Worm (Caenorhabditis elegans) whole organism, young adult: ENCODE results near the gene C17C3.15.

Experiments used
- B0336.3 ChIP-seq: fragments of 200-800 bp; sonication (Bioruptor generic); IDR thresholded peaks from 2 replicates; pipeline ENCODE4 v1.3.6; 2022; ENCODE audit warnings: missing genetic modification characterization, missing compliant biosample characterization
- F22D6.2 ChIP-seq: sonication (generic microtip); optimal IDR thresholded peaks from 2 replicates; lab custom pipeline; 2016; ENCODE audit warnings: mild to moderate bottlenecking, missing genetic modification characterization, missing compliant biosample characterization
- F39B2.1 ChIP-seq: fragments of 200-800 bp; sonication (Bioruptor generic); IDR thresholded peaks from 2 replicates; pipeline ENCODE4 v1.3.6; 2022; ENCODE audit warnings: missing genetic modification reagents, missing genetic modification characterization, missing compliant biosample characterization
- F49E8.2 ChIP-seq: sonication (generic microtip); optimal IDR thresholded peaks from 3 replicates; lab custom pipeline; 2017; ENCODE audit warnings: missing genetic modification characterization, mild to moderate bottlenecking, missing compliant biosample characterization, antibody characterized with exemption, moderate library complexity; ENCODE audit not compliant: insufficient read depth
- F57A8.1 ChIP-seq: fragments of 200-800 bp; sonication (Bioruptor generic); optimal IDR thresholded peaks from 2 replicates; lab custom pipeline; 2018; ENCODE audit warnings: mild to moderate bottlenecking, missing genetic modification characterization, moderate library complexity, missing compliant biosample characterization
- K11D2.4 ChIP-seq: fragments of 200-800 bp; sonication (Bioruptor generic); IDR thresholded peaks from 2 replicates; pipeline ENCODE4 v1.3.6; 2022; ENCODE audit warnings: missing genetic modification reagents, missing genetic modification characterization, missing compliant biosample characterization
- K12H6.12 ChIP-seq: fragments of 200-800 bp; sonication (Bioruptor generic); optimal IDR thresholded peaks from 2 replicates; lab custom pipeline; 2018; ENCODE audit warnings: mild to moderate bottlenecking, missing genetic modification characterization, missing compliant biosample characterization
- ZK185.1 ChIP-seq: sonication (generic microtip); optimal IDR thresholded peaks from 2 replicates; lab custom pipeline; 2016; ENCODE audit warnings: mild to moderate bottlenecking, missing genetic modification characterization, missing compliant biosample characterization; ENCODE audit not compliant: poor library complexity, severe bottlenecking
- akir-1 ChIP-seq: fragments of 200-800 bp; sonication (Bioruptor generic); optimal IDR thresholded peaks from 2 replicates; lab custom pipeline; 2018; ENCODE audit warnings: mild to moderate bottlenecking, missing genetic modification characterization, moderate library complexity, missing compliant biosample characterization
- aptf-3 ChIP-seq: fragments of 200-800 bp; sonication (Bioruptor generic); IDR thresholded peaks from 2 replicates; pipeline ENCODE4 v1.3.6; 2022; ENCODE audit warnings: missing genetic modification characterization, missing compliant biosample characterization
- athp-1 ChIP-seq: sonication (generic microtip); optimal IDR thresholded peaks from 2 replicates; lab custom pipeline; 2017; ENCODE audit warnings: mild to moderate bottlenecking, missing genetic modification characterization, missing compliant biosample characterization
- attf-5 ChIP-seq: fragments of 200-800 bp; sonication (Bioruptor generic); optimal IDR thresholded peaks from 2 replicates; lab custom pipeline; 2018; ENCODE audit warnings: mild to moderate bottlenecking, missing genetic modification characterization, missing compliant biosample characterization
- attf-6 ChIP-seq: fragments of 200-800 bp; sonication (Bioruptor generic); IDR thresholded peaks from 2 replicates; pipeline ENCODE4 v1.3.6; 2022; ENCODE audit warnings: missing genetic modification reagents, missing genetic modification characterization, missing compliant biosample characterization
- cebp-1 ChIP-seq, 2 experiments: fragments of 200-800 bp in 1 of 2; sonication (Bioruptor generic) in 1 of 2; sonication (generic microtip) in 1 of 2; IDR thresholded peaks in 1 of 2; optimal IDR thresholded peaks in 1 of 2; 2 replicates each; pipeline versions ENCODE4 v1.3.6 to Lab custom; 2017 to 2022; ENCODE audit warnings: missing compliant biosample characterization in 2 of 2, missing genetic modification characterization in 2 of 2, mild to moderate bottlenecking in 1 of 2, missing genetic modification reagents in 1 of 2, moderate library complexity in 1 of 2
- ceh-100 ChIP-seq: fragments of 200-800 bp; sonication (Bioruptor generic); IDR thresholded peaks from 2 replicates; pipeline ENCODE4 v1.3.6; 2022; ENCODE audit warnings: missing genetic modification reagents, missing genetic modification characterization, missing compliant biosample characterization
- ceh-27 ChIP-seq: fragments of 200-800 bp; sonication (Bioruptor generic); optimal IDR thresholded peaks from 2 replicates; lab custom pipeline; 2018; ENCODE audit warnings: mild to moderate bottlenecking, missing genetic modification characterization, moderate library complexity, missing compliant biosample characterization
- ceh-91 ChIP-seq: fragments of 200-800 bp; sonication (Bioruptor generic); IDR thresholded peaks from 2 replicates; pipeline ENCODE4 v1.3.6; 2022; ENCODE audit warnings: missing genetic modification reagents, missing genetic modification characterization, missing compliant biosample characterization
- chd-7 ChIP-seq: sonication (generic microtip); optimal IDR thresholded peaks from 2 replicates; lab custom pipeline; 2016; ENCODE audit warnings: mild to moderate bottlenecking, missing genetic modification characterization, moderate library complexity, missing compliant biosample characterization
- dox-1 ChIP-seq: fragments of 200-800 bp; sonication (Bioruptor generic); IDR thresholded peaks from 2 replicates; pipeline ENCODE4 v1.3.6; 2022; ENCODE audit warnings: missing genetic modification reagents, missing genetic modification characterization, missing compliant biosample characterization
- dpff-1 ChIP-seq: sonication (generic microtip); optimal IDR thresholded peaks from 2 replicates; lab custom pipeline; 2017; ENCODE audit warnings: mild to moderate bottlenecking, missing genetic modification characterization, missing compliant biosample characterization
- gei-17 ChIP-seq: fragments of 200-800 bp; sonication (Bioruptor generic); optimal IDR thresholded peaks from 2 replicates; lab custom pipeline; 2018; ENCODE audit warnings: mild to moderate bottlenecking, missing genetic modification characterization, missing compliant biosample characterization
- hmg-1.2 ChIP-seq: fragments of 200-800 bp; sonication (Bioruptor generic); IDR thresholded peaks from 2 replicates; pipeline ENCODE4 v1.3.6; 2022; ENCODE audit warnings: missing genetic modification reagents, missing genetic modification characterization, missing compliant biosample characterization
- lin-40 ChIP-seq: sonication (generic microtip); optimal IDR thresholded peaks from 2 replicates; lab custom pipeline; 2016; ENCODE audit warnings: missing genetic modification characterization, mild to moderate bottlenecking, missing compliant biosample characterization, missing genotype, missing genetic modification reagents
- lin-54 ChIP-seq: fragments of 200-800 bp; sonication (Bioruptor generic); optimal IDR thresholded peaks from 2 replicates; lab custom pipeline; 2018; ENCODE audit warnings: mild to moderate bottlenecking, missing genetic modification characterization, missing compliant biosample characterization
- madf-8 ChIP-seq: fragments of 200-800 bp; sonication (Bioruptor generic); conservative IDR thresholded peaks from 2 replicates; pipeline ENCODE4 v1.3.6; 2022; ENCODE audit warnings: missing genetic modification reagents, missing genetic modification characterization, missing compliant biosample characterization
- mcd-1 ChIP-seq: fragments of 200-800 bp; sonication (Bioruptor generic); IDR thresholded peaks from 2 replicates; pipeline ENCODE4 v1.3.6; 2022; ENCODE audit warnings: missing genetic modification reagents, missing genetic modification characterization, missing compliant biosample characterization
- mel-28 ChIP-seq: sonication (generic microtip); optimal IDR thresholded peaks from 2 replicates; lab custom pipeline; 2016; ENCODE audit warnings: borderline replicate concordance, mild to moderate bottlenecking, missing genetic modification characterization, missing compliant biosample characterization
- nfya-2 ChIP-seq: fragments of 200-800 bp; sonication (Bioruptor generic); IDR thresholded peaks from 2 replicates; pipeline ENCODE4 v1.3.6; 2022; ENCODE audit warnings: missing genetic modification reagents, missing genetic modification characterization, missing compliant biosample characterization
- nhr-80 ChIP-seq: sonication (generic microtip); optimal IDR thresholded peaks from 2 replicates; lab custom pipeline; 2016; ENCODE audit warnings: missing genetic modification characterization, missing compliant biosample characterization
- pbrm-1 ChIP-seq: fragments of 200-800 bp; sonication (Bioruptor generic); IDR thresholded peaks from 2 replicates; pipeline ENCODE4 v1.3.6; 2022; ENCODE audit warnings: missing genetic modification reagents, missing genetic modification characterization, missing compliant biosample characterization
- pha-4 ChIP-seq: fragments of 150-350 bp; sonication (generic microtip); optimal IDR thresholded peaks from 2 replicates; lab custom pipeline; 2014; ENCODE audit warnings: missing biosample characterization, missing genetic modification reagents, missing genetic modification characterization
- rcor-1 ChIP-seq: fragments of 200-800 bp; sonication (Bioruptor generic); IDR thresholded peaks from 2 replicates; pipeline ENCODE4 v1.3.6; 2022; ENCODE audit warnings: missing genetic modification reagents, missing genetic modification characterization, missing compliant biosample characterization
- repo-1 ChIP-seq: sonication (generic microtip); optimal IDR thresholded peaks from 2 replicates; lab custom pipeline; 2017; ENCODE audit warnings: mild to moderate bottlenecking, missing genetic modification characterization, missing compliant biosample characterization
- rpc-1 ChIP-seq, 2 experiments: fragments of 150-350 bp in 1 of 2; sonication (generic microtip) in 1 of 2; optimal IDR thresholded peaks; 2 replicates each; lab custom pipeline; 2014 to 2018; ENCODE audit warnings: missing biosample characterization in 1 of 2, missing genetic modification characterization in 1 of 2, missing genetic modification reagents in 1 of 2, missing genotype in 1 of 2
- sea-2 ChIP-seq: fragments of 200-800 bp; sonication (Bioruptor generic); IDR thresholded peaks from 2 replicates; pipeline ENCODE4 v1.3.6; 2022; ENCODE audit warnings: missing genetic modification characterization, missing compliant biosample characterization
- snpc-4 ChIP-seq, 5 experiments: fragments of 150-350 bp in 1 of 5; sonication (generic microtip) in 4 of 5; optimal IDR thresholded peaks; 2 replicates each; lab custom pipeline; 2014 to 2018; ENCODE audit warnings: missing genetic modification characterization in 5 of 5, missing biosample characterization in 3 of 5, antibody characterized with exemption in 2 of 5, mild to moderate bottlenecking in 2 of 5, missing compliant biosample characterization in 2 of 5, missing genotype in 2 of 5, moderate library complexity in 2 of 5, missing genetic modification reagents in 1 of 5
- somi-1 ChIP-seq: fragments of 200-800 bp; sonication (Bioruptor generic); optimal IDR thresholded peaks from 2 replicates; lab custom pipeline; 2018; ENCODE audit warnings: mild to moderate bottlenecking, missing genetic modification characterization, missing compliant biosample characterization
- tbx-9 ChIP-seq: sonication (generic microtip); optimal IDR thresholded peaks from 2 replicates; lab custom pipeline; 2016; ENCODE audit warnings: borderline replicate concordance, missing genetic modification characterization, inconsistent platforms, missing compliant biosample characterization
- xnd-1 ChIP-seq: sonication (generic microtip); optimal IDR thresholded peaks from 2 replicates; lab custom pipeline; 2016; ENCODE audit warnings: missing genotype, missing genetic modification reagents, missing genetic modification characterization, missing compliant biosample characterization
- zfh-2 ChIP-seq: fragments of 200-800 bp; sonication (Bioruptor generic); conservative IDR thresholded peaks from 2 replicates; pipeline ENCODE4 v1.3.6; 2022; ENCODE audit warnings: missing genetic modification reagents, missing genetic modification characterization, missing compliant biosample characterization
- ztf-26 ChIP-seq: sonication (generic microtip); optimal IDR thresholded peaks from 2 replicates; lab custom pipeline; 2017; ENCODE audit warnings: missing genetic modification characterization, missing compliant biosample characterization
- ztf-28 ChIP-seq: fragments of 200-800 bp; sonication (Bioruptor generic); IDR thresholded peaks from 2 replicates; pipeline ENCODE4 v1.3.6; 2022; ENCODE audit warnings: missing genetic modification reagents, missing genetic modification characterization, missing compliant biosample characterization
- ztf-6 ChIP-seq: fragments of 200-800 bp; sonication (Bioruptor generic); IDR thresholded peaks from 2 replicates; pipeline ENCODE4 v1.3.6; 2022; ENCODE audit warnings: missing genetic modification reagents, missing genetic modification characterization, missing compliant biosample characterization

Gene C17C3.15

ce11 chrII:5592857-5593256, 22.4 kb downstream of the C17C3.15 start (continued):
- no peak for TF ChIP-seq nfya-2
- no peak for TF ChIP-seq pha-4 (tag; lab: Kevin White, UChicago)
- no peak for TF ChIP-seq ztf-28
- TF ChIP-seq madf-8 (GFP tag; lab: Robert Waterston, UW) = no peak
- TF ChIP-seq gei-17 (GFP tag; lab: Kevin White, UChicago) = no peak
- no peak for TF ChIP-seq F49E8.2 (tag; lab: Kevin White, UChicago)

- peak; percentile 16 for TF ChIP-seq K12H6.12 (tag; lab: Kevin White, UChicago)
- TF ChIP-seq zfh-2 = peak; percentile 67; the same call in 1 of the 2 replicates
- peak; percentile 24 for TF ChIP-seq lin-40 (tag; lab: Kevin White, UChicago)
- no peak for TF ChIP-seq aptf-3 (GFP tag; lab: Robert Waterston, UW)
- TF ChIP-seq repo-1 (tag; lab: Kevin White, UChicago) = no peak
- no peak for TF ChIP-seq ztf-6 (GFP tag; lab: Robert Waterston, UW)
- no peak for TF ChIP-seq pbrm-1 (GFP tag; lab: Robert Waterston, UW)
- no peak for TF ChIP-seq dpff-1 (tag; lab: Kevin White, UChicago)
- TF ChIP-seq somi-1 (GFP tag; lab: Kevin White, UChicago) = peak; percentile 57
- TF ChIP-seq rcor-1 (GFP tag; lab: Robert Waterston, UW) = no peak
- no peak for TF ChIP-seq attf-6 (GFP tag; lab: Robert Waterston, UW)
- no peak for TF ChIP-seq ceh-91
- peak; percentile 65 for TF ChIP-seq hmg-1.2
- peak; percentile 29 for TF ChIP-seq ztf-26 (tag; lab: Kevin White, UChicago)
- peak; percentile 34 for TF ChIP-seq akir-1
- peak; percentile 50; the same call in 1 of the 2 replicates for TF ChIP-seq K11D2.4 (GFP tag; lab: Robert Waterston, UW)
- TF ChIP-seq snpc-4 (GFP tag; optimal IDR thresholded peaks at IDR 0.05; lab: Kevin White, UChicago) = no peak
- TF ChIP-seq snpc-4 (tag; optimal IDR thresholded peaks at IDR 0.05; lab: Kevin White, UChicago) = peak in 3 of 4 experiments; percentile 38 to 67 (median 67)
- TF ChIP-seq F39B2.1 = no peak
- no peak for TF ChIP-seq nfya-2
- no peak for TF ChIP-seq mel-28 (tag; lab: Kevin White, UChicago)
- no peak for TF ChIP-seq B0336.3 (GFP tag; lab: Robert Waterston, UW)
- no peak for TF ChIP-seq xnd-1 (tag; lab: Kevin White, UChicago)
- peak; percentile 90 for TF ChIP-seq attf-5 (GFP tag; lab: Kevin White, UChicago)
- no peak for TF ChIP-seq cebp-1 (GFP tag; IDR thresholded peaks at IDR 0.05; lab: Robert Waterston, UW)
- TF ChIP-seq cebp-1 (tag; optimal IDR thresholded peaks at IDR 0.05; lab: Kevin White, UChicago) = peak; percentile 76
- TF ChIP-seq F22D6.2 = no peak
- peak; percentile 46 for TF ChIP-seq ceh-27 (GFP tag; lab: Kevin White, UChicago)
- peak; percentile 74 for TF ChIP-seq mcd-1 (GFP tag; lab: Robert Waterston, UW)
- peak; percentile 52; the same call in 1 of the 2 replicates for TF ChIP-seq ceh-100 (GFP tag; lab: Robert Waterston, UW)
- no peak for TF ChIP-seq tbx-9 (tag; lab: Kevin White, UChicago)
- TF ChIP-seq nhr-80 (tag; lab: Kevin White, UChicago) = peak; percentile 61
- TF ChIP-seq chd-7 (tag; lab: Kevin White, UChicago) = peak; percentile 11
- no peak for TF ChIP-seq F57A8.1 (GFP tag; lab: Kevin White, UChicago)
- no peak for TF ChIP-seq sea-2
- peak; percentile 70 for TF ChIP-seq dox-1 (GFP tag; lab: Robert Waterston, UW)
- peak; percentile 36 for TF ChIP-seq lin-54 (GFP tag; lab: Kevin White, UChicago)
- TF ChIP-seq athp-1 (tag; lab: Kevin White, UChicago) = no peak
- TF ChIP-seq rpc-1 (optimal IDR thresholded peaks at IDR 0.05; lab: Kevin White, UChicago) = no peak
- no peak for TF ChIP-seq rpc-1 (tag; optimal IDR thresholded peaks at IDR 0.05; lab: Kevin White, UChicago)
- TF ChIP-seq ZK185.1 (tag; lab: Kevin White, UChicago) = peak; percentile 32
These were observed 23.0 kb downstream of the C17C3.15 start, which contains the start of gene cdc-14 for ce11 chrII:5593377-5593932. cdc-14 (minus strand) TSS chrII:5593427.
